Worm (Caenorhabditis elegans) whole organism, L4 larva: ENCODE measurements around the gene sox-3.

Source experiments
- R02D3.7 ChIP-seq: fragments of 150-350 bp; sonication (generic microtip); optimal IDR thresholded peaks from 3 replicates; lab custom pipeline; 2014; ENCODE audit warnings: missing biosample characterization, missing genetic modification characterization
- fos-1 ChIP-seq: fragments of 150-350 bp; optimal IDR thresholded peaks from 2 replicates; lab custom pipeline; 2014; ENCODE audit warnings: missing biosample characterization, missing genetic modification characterization
- lin-39 ChIP-seq: fragments of 150-350 bp; optimal IDR thresholded peaks from 2 replicates; lab custom pipeline; 2014; ENCODE audit warnings: missing biosample characterization, missing genetic modification reagents, missing genetic modification characterization
- lir-3 ChIP-seq: sonication (generic microtip); optimal IDR thresholded peaks from 2 replicates; lab custom pipeline; 2016; ENCODE audit warnings: mild to moderate bottlenecking, missing genetic modification characterization, missing compliant biosample characterization
- nhr-237 ChIP-seq: sonication (generic microtip); optimal IDR thresholded peaks from 2 replicates; lab custom pipeline; 2017; ENCODE audit warnings: missing biosample characterization, missing genetic modification characterization
- nhr-42 ChIP-seq: fragments of 200-800 bp; sonication (Bioruptor generic); IDR thresholded peaks from 2 replicates; pipeline ENCODE4 v1.3.6; 2022; ENCODE audit warnings: missing genetic modification characterization, missing compliant biosample characterization
- nhr-48 ChIP-seq: sonication (generic microtip); optimal IDR thresholded peaks from 2 replicates; lab custom pipeline; 2016; ENCODE audit warnings: mild to moderate bottlenecking, missing genetic modification characterization, missing compliant biosample characterization
- snpc-4 ChIP-seq: fragments of 150-350 bp; optimal IDR thresholded peaks from 2 replicates; lab custom pipeline; 2014; ENCODE audit warnings: missing biosample characterization, missing genetic modification characterization
- unc-39 ChIP-seq: sonication (generic microtip); optimal IDR thresholded peaks from 2 replicates; lab custom pipeline; 2017; ENCODE audit warnings: missing biosample characterization, missing genetic modification characterization
- ztf-11 ChIP-seq: fragments of 150-350 bp; optimal IDR thresholded peaks from 2 replicates; lab custom pipeline; 2014; ENCODE audit warnings: missing biosample characterization, missing genetic modification characterization

- TF ChIP-seq ztf-11 (no peak), R02D3.7 (tag; lab: Kevin White, UChicago) (no peak), snpc-4 (no peak), fos-1 (no peak), nhr-237 (tag; lab: Kevin White, UChicago) (no peak), lin-39 (tag; lab: Kevin White, UChicago) (no peak), lir-3 (tag; lab: Kevin White, UChicago) (no peak), unc-39 (tag; lab: Kevin White, UChicago) (no peak), nhr-42 (no peak), nhr-48 (no peak)
Measured at ce11 chrX:14678983-14679382, 13.8 kb downstream of the sox-3 start.
